Fruit fly (Drosophila melanogaster) whole organism, embryonic: ENCODE measurements around the gene Mst89B.

ENCODE experiments used
- Abd-B ChIP-seq: fragments of 200-800 bp; sonication (Bioruptor generic); optimal IDR thresholded peaks from 2 replicates; lab custom pipeline; 2018; ENCODE audit warnings: missing biosample characterization, mild to moderate bottlenecking, missing genetic modification characterization, moderate library complexity
- BEAF-32 ChIP-seq: fragments of 200-800 bp; sonication (Bioruptor generic); optimal IDR thresholded peaks from 3 replicates; lab custom pipeline; 2017; ENCODE audit warnings: missing biosample characterization, missing genetic modification characterization, mild to moderate bottlenecking, moderate library complexity, missing genetic modification reagents
- CG10147 ChIP-seq: fragments of 200-800 bp; sonication (Bioruptor generic); optimal IDR thresholded peaks from 2 replicates; lab custom pipeline; 2019; ENCODE audit warnings: missing biosample characterization, mild to moderate bottlenecking, missing genetic modification characterization, moderate library complexity
- CG10431 ChIP-seq: fragments of 200-800 bp; sonication (Bioruptor generic); optimal IDR thresholded peaks from 3 replicates; lab custom pipeline; 2018; ENCODE audit warnings: missing biosample characterization, mild to moderate bottlenecking, missing genetic modification characterization
- CG10654 ChIP-seq: fragments of 200-800 bp; sonication (Bioruptor generic); optimal IDR thresholded peaks from 2 replicates; lab custom pipeline; 2016; ENCODE audit warnings: missing biosample characterization, missing genetic modification characterization
- CG11504 ChIP-seq: fragments of 200-800 bp; sonication (Bioruptor generic); optimal IDR thresholded peaks from 3 replicates; lab custom pipeline; 2019; ENCODE audit warnings: missing biosample characterization, mild to moderate bottlenecking, missing genetic modification characterization, moderate library complexity
- CG12104 ChIP-seq: fragments of 200-800 bp; sonication (Bioruptor generic); optimal IDR thresholded peaks from 3 replicates; lab custom pipeline; 2016; ENCODE audit warnings: missing biosample characterization, missing genetic modification characterization
- CG12391 ChIP-seq: fragments of 200-800 bp; sonication (Bioruptor generic); optimal IDR thresholded peaks from 3 replicates; lab custom pipeline; 2018; ENCODE audit warnings: missing biosample characterization, mild to moderate bottlenecking, missing genetic modification characterization, moderate library complexity
- CG12769 ChIP-seq: fragments of 200-800 bp; sonication (Bioruptor generic); optimal IDR thresholded peaks from 2 replicates; lab custom pipeline; 2019; ENCODE audit warnings: missing biosample characterization, mild to moderate bottlenecking, missing genetic modification characterization, moderate library complexity
- CG13287 ChIP-seq: fragments of 200-800 bp; sonication (Bioruptor generic); IDR thresholded peaks from 2 replicates; pipeline ENCODE4 v1.3.6; 2022; ENCODE audit warnings: missing biosample characterization, missing genetic modification characterization; ENCODE audit not compliant: partially characterized antibody
- CG15011 ChIP-seq: fragments of 200-800 bp; sonication (Bioruptor generic); optimal IDR thresholded peaks from 3 replicates; lab custom pipeline; 2018; ENCODE audit warnings: missing biosample characterization, mild to moderate bottlenecking, missing genetic modification characterization
- CG18011 ChIP-seq: fragments of 200-800 bp; sonication (Bioruptor generic); optimal IDR thresholded peaks from 2 replicates; lab custom pipeline; 2017; ENCODE audit warnings: missing biosample characterization, missing genetic modification characterization, mild to moderate bottlenecking, moderate library complexity, missing genotype
- CG1832 ChIP-seq: fragments of 200-800 bp; sonication (Bioruptor generic); optimal IDR thresholded peaks from 2 replicates; lab custom pipeline; 2017; ENCODE audit warnings: missing biosample characterization, mild to moderate bottlenecking, missing genetic modification characterization, inconsistent platforms
- CG2678 ChIP-seq: fragments of 200-800 bp; sonication (Bioruptor generic); optimal IDR thresholded peaks from 3 replicates; lab custom pipeline; 2019; ENCODE audit warnings: missing biosample characterization, mild to moderate bottlenecking, missing genetic modification characterization, moderate library complexity
- CG31388 ChIP-seq: fragments of 200-800 bp; sonication (Bioruptor generic); optimal IDR thresholded peaks from 2 replicates; lab custom pipeline; 2016; ENCODE audit warnings: missing biosample characterization, missing genetic modification characterization
- CG3281 ChIP-seq: fragments of 200-800 bp; sonication (Bioruptor generic); optimal IDR thresholded peaks from 3 replicates; lab custom pipeline; 2017; ENCODE audit warnings: missing biosample characterization, mild to moderate bottlenecking, missing genetic modification characterization
- CG34376 ChIP-seq: fragments of 200-800 bp; sonication (Bioruptor generic); optimal IDR thresholded peaks from 2 replicates; lab custom pipeline; 2018; ENCODE audit warnings: missing biosample characterization, mild to moderate bottlenecking, missing genetic modification characterization
- CG4282 ChIP-seq: fragments of 200-800 bp; sonication (Bioruptor generic); optimal IDR thresholded peaks from 2 replicates; lab custom pipeline; 2016; ENCODE audit warnings: missing biosample characterization, missing genetic modification characterization
- CG4360 ChIP-seq: fragments of 200-800 bp; sonication (Bioruptor generic); IDR thresholded peaks from 2 replicates; pipeline ENCODE4 v1.3.6; 2022; ENCODE audit warnings: missing biosample characterization, missing genetic modification characterization
- CG6765 ChIP-seq: fragments of 200-800 bp; sonication (Bioruptor generic); optimal IDR thresholded peaks from 3 replicates; lab custom pipeline; 2017; ENCODE audit warnings: missing biosample characterization, mild to moderate bottlenecking, missing genetic modification characterization
- CG6791 ChIP-seq: fragments of 200-800 bp; sonication (Bioruptor generic); IDR thresholded peaks from 3 replicates; pipeline ENCODE4 v1.3.6; 2022; ENCODE audit warnings: missing biosample characterization, missing genetic modification characterization; ENCODE audit not compliant: partially characterized antibody
- CG8359 ChIP-seq: fragments of 200-800 bp; sonication (Bioruptor generic); optimal IDR thresholded peaks from 2 replicates; lab custom pipeline; 2017; ENCODE audit warnings: missing biosample characterization, mild to moderate bottlenecking, missing genetic modification characterization, borderline replicate concordance
- CrebB ChIP-seq: fragments of 200-800 bp; sonication (Bioruptor generic); optimal IDR thresholded peaks from 3 replicates; lab custom pipeline; 2018; ENCODE audit warnings: missing biosample characterization, mild to moderate bottlenecking, missing genetic modification characterization
- D ChIP-seq, 2 experiments: fragments of 200-800 bp in 1 of 2; fragments of >200 bp in 1 of 2; sonication (Bioruptor generic) in 1 of 2; optimal IDR thresholded peaks; 2 replicates in 1 of 2; 3 replicates in 1 of 2; lab custom pipeline; 2017; ENCODE audit warnings: mild to moderate bottlenecking in 1 of 2, missing biosample characterization in 1 of 2, missing genetic modification characterization in 1 of 2, missing genetic modification reagents in 1 of 2
- H15 ChIP-seq: fragments of 200-800 bp; sonication (Bioruptor generic); IDR thresholded peaks from 3 replicates; pipeline ENCODE4 v1.3.6; 2022; ENCODE audit warnings: missing biosample characterization, missing genetic modification characterization
- HLH3B ChIP-seq: fragments of 200-800 bp; sonication (Bioruptor generic); IDR thresholded peaks from 2 replicates; pipeline ENCODE4 v1.3.6; 2022; ENCODE audit warnings: missing biosample characterization, missing genetic modification characterization
- Hand ChIP-seq: fragments of 200-800 bp; sonication (Bioruptor generic); optimal IDR thresholded peaks from 2 replicates; lab custom pipeline; 2017; ENCODE audit warnings: mild to moderate bottlenecking, missing biosample characterization, missing genetic modification reagents, missing genetic modification characterization
- HmgD ChIP-seq: fragments of 200-800 bp; sonication (Bioruptor generic); optimal IDR thresholded peaks from 3 replicates; lab custom pipeline; 2016; ENCODE audit warnings: missing biosample characterization, missing genetic modification characterization
- Lim3 ChIP-seq: fragments of 200-800 bp; sonication (Bioruptor generic); IDR thresholded peaks from 2 replicates; pipeline ENCODE4 v1.3.6; 2022; ENCODE audit warnings: missing biosample characterization, missing genetic modification characterization
- Mes4 ChIP-seq: fragments of 200-800 bp; sonication (Bioruptor generic); optimal IDR thresholded peaks from 2 replicates; lab custom pipeline; 2016; ENCODE audit warnings: missing biosample characterization, missing genetic modification characterization
- NC2β ChIP-seq: fragments of 200-800 bp; sonication (Bioruptor generic); optimal IDR thresholded peaks from 2 replicates; lab custom pipeline; 2016; ENCODE audit warnings: missing biosample characterization, missing genetic modification characterization
- Pdp1 ChIP-seq, 2 experiments: fragments of 200-800 bp; sonication (Bioruptor generic); optimal IDR thresholded peaks; 3 replicates each; lab custom pipeline; 2016; ENCODE audit warnings: missing biosample characterization in 2 of 2, missing genetic modification characterization in 2 of 2, mild to moderate bottlenecking in 1 of 2, moderate library complexity in 1 of 2
- Ptx1 ChIP-seq: fragments of 200-800 bp; sonication (Bioruptor generic); IDR thresholded peaks from 2 replicates; pipeline ENCODE4 v1.3.6; 2022; ENCODE audit warnings: missing biosample characterization, missing genetic modification characterization
- Rfx ChIP-seq: fragments of 200-800 bp; sonication (Bioruptor generic); IDR thresholded peaks from 2 replicates; pipeline ENCODE4 v1.3.6; 2022; ENCODE audit warnings: missing biosample characterization, missing genetic modification characterization
- Xrp1 ChIP-seq: fragments of 200-800 bp; sonication (Bioruptor generic); IDR thresholded peaks from 2 replicates; pipeline ENCODE4 v1.3.6; 2022; ENCODE audit warnings: missing biosample characterization, missing genetic modification characterization
- dmrt11E ChIP-seq: fragments of 200-800 bp; sonication (Bioruptor generic); optimal IDR thresholded peaks from 3 replicates; lab custom pipeline; 2018; ENCODE audit warnings: missing biosample characterization, mild to moderate bottlenecking, missing genetic modification characterization, moderate library complexity
- dmrt99B ChIP-seq: fragments of 200-800 bp; sonication (Bioruptor generic); optimal IDR thresholded peaks from 2 replicates; lab custom pipeline; 2018; ENCODE audit warnings: missing biosample characterization, mild to moderate bottlenecking, missing genetic modification characterization, moderate library complexity
- esg ChIP-seq: fragments of 200-800 bp; sonication (Bioruptor generic); conservative IDR thresholded peaks from 2 replicates; pipeline ENCODE4 v1.3.6; 2022; ENCODE audit warnings: missing biosample characterization, missing genetic modification characterization
- lmd ChIP-seq: fragments of 200-800 bp; sonication (Bioruptor generic); IDR thresholded peaks from 2 replicates; pipeline ENCODE4 v1.3.6; 2022; ENCODE audit warnings: missing biosample characterization, missing genetic modification characterization
- nau ChIP-seq: fragments of 200-800 bp; sonication (Bioruptor generic); optimal IDR thresholded peaks from 3 replicates; lab custom pipeline; 2017; ENCODE audit warnings: missing biosample characterization, mild to moderate bottlenecking, missing genetic modification characterization, missing genetic modification reagents
- nom ChIP-seq: fragments of 200-800 bp; sonication (Bioruptor generic); optimal IDR thresholded peaks from 2 replicates; lab custom pipeline; 2017; ENCODE audit warnings: missing biosample characterization, missing genetic modification characterization, mild to moderate bottlenecking, moderate library complexity, missing genetic modification reagents
- pfk ChIP-seq: fragments of 200-800 bp; sonication (Bioruptor generic); optimal IDR thresholded peaks from 2 replicates; lab custom pipeline; 2018; ENCODE audit warnings: missing biosample characterization, mild to moderate bottlenecking, missing genetic modification characterization, moderate library complexity
- sc ChIP-seq, 3 experiments: fragments of >200 bp in 2 of 3; fragments of 200-800 bp in 1 of 3; sonication (Bioruptor generic) in 1 of 3; optimal IDR thresholded peaks; 2 replicates in 2 of 3; 3 replicates in 1 of 3; lab custom pipeline; 2017; ENCODE audit warnings: mild to moderate bottlenecking in 1 of 3, missing biosample characterization in 1 of 3, missing genetic modification characterization in 1 of 3, missing genetic modification reagents in 1 of 3
- sd ChIP-seq: fragments of 200-800 bp; sonication (Bioruptor generic); optimal IDR thresholded peaks from 3 replicates; lab custom pipeline; 2018; ENCODE audit warnings: missing biosample characterization, mild to moderate bottlenecking, missing genetic modification characterization, moderate library complexity
- tap ChIP-seq: fragments of 200-800 bp; optimal IDR thresholded peaks from 3 replicates; lab custom pipeline; 2019; ENCODE audit warnings: missing biosample characterization, mild to moderate bottlenecking, missing genetic modification characterization, moderate library complexity
- zen2 ChIP-seq: fragments of 200-800 bp; sonication (Bioruptor generic); IDR thresholded peaks from 3 replicates; pipeline ENCODE4 v1.3.6; 2022; ENCODE audit warnings: missing biosample characterization, missing genetic modification characterization; ENCODE audit not compliant: partially characterized antibody

Mst89B gene

dm6 chr3R:16231385-16232307, 35.2 kb upstream of the Mst89B start (continued):
- peak; percentile 60 to 81 for TF ChIP-seq Pdp1 (GFP tag; optimal IDR thresholded peaks at IDR 0.05; lab: Kevin White, UChicago)
- TF ChIP-seq CG8359 (GFP tag; lab: Kevin White, UChicago) = peak; percentile 63
- peak; percentile 39 for TF ChIP-seq CG12769
- TF ChIP-seq D (optimal IDR thresholded peaks at IDR 0.05; lab: Kevin White, UChicago) = no peak
- TF ChIP-seq D (GFP tag; optimal IDR thresholded peaks at IDR 0.05; lab: Kevin White, UChicago) = peak; percentile 73
- no peak for TF ChIP-seq BEAF-32 (GFP tag; lab: Kevin White, UChicago)
- TF ChIP-seq dmrt99B (tag; lab: Kevin White, UChicago) = peak; percentile 86
- peak; percentile 66 for TF ChIP-seq Mes4 (GFP tag; lab: Kevin White, UChicago)
- TF ChIP-seq CG12391 (tag; lab: Kevin White, UChicago) = peak; percentile 68
- TF ChIP-seq CG31388 = peak; percentile 15
- no peak for TF ChIP-seq CG4360 (GFP tag; lab: Robert Waterston, UW)
- TF ChIP-seq CG10147 (GFP tag; lab: Kevin White, UChicago) = peak; percentile 68
- peak; percentile 31 for TF ChIP-seq CG10431 (GFP tag; lab: Kevin White, UChicago)
- peak; percentile 76 for TF ChIP-seq CG3281
- no peak for TF ChIP-seq Lim3 (GFP tag; lab: Robert Waterston, UW)
- TF ChIP-seq CG2678 (tag; lab: Kevin White, UChicago) = peak; percentile 86
- peak; percentile 69 for TF ChIP-seq nau (GFP tag; lab: Kevin White, UChicago)
- TF ChIP-seq CrebB (tag; lab: Kevin White, UChicago) = no peak
- TF ChIP-seq HmgD = peak; percentile 6
- TF ChIP-seq CG6765 (GFP tag; lab: Kevin White, UChicago) = no peak
- no peak for TF ChIP-seq CG34376 (GFP tag; lab: Kevin White, UChicago)
- TF ChIP-seq CG15011 (GFP tag; lab: Kevin White, UChicago) = peak; percentile 58
- no peak for TF ChIP-seq Rfx (GFP tag; lab: Robert Waterston, UW)
- peak; percentile 75 for TF ChIP-seq dmrt11E (tag; lab: Kevin White, UChicago)
- no peak for TF ChIP-seq pfk (GFP tag; lab: Kevin White, UChicago)
- no peak for TF ChIP-seq HLH3B (GFP tag; lab: Robert Waterston, UW)
- peak; percentile 61 for TF ChIP-seq CG10654
- TF ChIP-seq Abd-B (GFP tag; lab: Kevin White, UChicago) = peak; percentile 73
- TF ChIP-seq nom (GFP tag; lab: Kevin White, UChicago) = no peak
- peak; percentile 53 for TF ChIP-seq CG12104 (GFP tag; lab: Kevin White, UChicago)
- no peak for TF ChIP-seq CG4282
- no peak for TF ChIP-seq CG1832 (GFP tag; lab: Kevin White, UChicago)
- no peak for TF ChIP-seq CG6791
- peak; percentile 46 for TF ChIP-seq sd (tag; lab: Kevin White, UChicago)
- no peak for TF ChIP-seq esg (GFP tag; lab: Robert Waterston, UW)
- no peak for TF ChIP-seq CG13287 (GFP tag; lab: Robert Waterston, UW)
- peak; percentile 78 for TF ChIP-seq Hand (GFP tag; lab: Kevin White, UChicago)
- TF ChIP-seq sc (optimal IDR thresholded peaks at IDR 0.05; lab: Kevin White, UChicago) = no peak
- peak; percentile 75 for TF ChIP-seq sc (GFP tag; optimal IDR thresholded peaks at IDR 0.05; lab: Kevin White, UChicago)
- TF ChIP-seq NC2β (GFP tag; lab: Kevin White, UChicago) = peak; percentile 64
- TF ChIP-seq tap = peak; percentile 45
- TF ChIP-seq Ptx1 (GFP tag; lab: Robert Waterston, UW) = no peak
- TF ChIP-seq lmd (GFP tag; lab: Robert Waterston, UW) = no peak
- TF ChIP-seq Xrp1 (GFP tag; lab: Robert Waterston, UW) = no peak
- TF ChIP-seq CG11504 (tag; lab: Kevin White, UChicago) = peak; percentile 87
- TF ChIP-seq H15 (GFP tag; lab: Robert Waterston, UW) = no peak
- no peak for TF ChIP-seq zen2 (GFP tag; lab: Robert Waterston, UW)
- peak; percentile 55 for TF ChIP-seq CG18011
